Fruit fly (Drosophila melanogaster): ENCODE measurements around the gene CG12025.

CG12025 gene

dm6 chr3L:1897709-1898108 lies 32.5 kb downstream of the CG12025 start:
- TF ChIP-seq CG10209 (GFP tag; optimal IDR thresholded peaks at IDR 0.05) (no peak), Ets65A (GFP tag) (peak; percentile 0)

dm6 chr3L:1899616-1900015 lies 34.4 kb downstream of the CG12025 start:
- TF ChIP-seq tgo (GFP tag; IDR thresholded peaks at IDR 0.05) (no peak), CG11560 (tag; IDR thresholded peaks at IDR 0.05) (no peak), seq (GFP tag; IDR thresholded peaks at IDR 0.05) (no peak), pfk (GFP tag; optimal IDR thresholded peaks at IDR 0.05) (no peak), grau (tag; optimal IDR thresholded peaks at IDR 0.05) (no peak), tna (GFP tag; IDR thresholded peaks at IDR 0.05; ENCODE audit: partially characterized antibody) (no peak), gro (GFP tag; optimal IDR thresholded peaks at IDR 0.05) (no peak), CG7556 (GFP tag; optimal IDR thresholded peaks at IDR 0.05) (no peak), zen (tag; optimal IDR thresholded peaks at IDR 0.05) (no peak), slp2 (GFP tag; optimal IDR thresholded peaks at IDR 0.05) (no peak), CG34376 (GFP tag; optimal IDR thresholded peaks at IDR 0.05) (no peak), Ravus (GFP tag; IDR thresholded peaks at IDR 0.05) (no peak), nerfin-1 (tag; optimal IDR thresholded peaks at IDR 0.05) (no peak), mirr (GFP tag; optimal IDR thresholded peaks at IDR 0.05) (no peak), Sry-δ (GFP tag; optimal IDR thresholded peaks at IDR 0.05) (no peak), CG9727 (GFP tag; optimal IDR thresholded peaks at IDR 0.05) (no peak), CG10209 (GFP tag; optimal IDR thresholded peaks at IDR 0.05) (no peak), tup (GFP tag; optimal IDR thresholded peaks at IDR 0.05) (no peak)

dm6 chr3L:1900633-1901032 lies 35.4 kb downstream of the CG12025 start:
- TF ChIP-seq Drgx (GFP tag; IDR thresholded peaks at IDR 0.05), result peak; percentile 93
- no peak for TF ChIP-seq CG9817 (tag; optimal IDR thresholded peaks at IDR 0.05)

dm6 chr3L:1904440-1904839 lies 39.2 kb downstream of the CG12025 start:
- no peak for TF ChIP-seq CG7839 (tag; optimal IDR thresholded peaks at IDR 0.05)
- no peak for TF ChIP-seq CG11093 (GFP tag; IDR thresholded peaks at IDR 0.05)
- no peak for TF ChIP-seq bcd (GFP tag; optimal IDR thresholded peaks at IDR 0.05)
- no peak for TF ChIP-seq ara (GFP tag; IDR thresholded peaks at IDR 0.05)
- no peak for TF ChIP-seq H2.0 (GFP tag; IDR thresholded peaks at IDR 0.05)
- no peak for TF ChIP-seq repo (GFP tag; optimal IDR thresholded peaks at IDR 0.05)
- TF ChIP-seq CG2875 (GFP tag; optimal IDR thresholded peaks at IDR 0.05), result no peak
- no peak for TF ChIP-seq C15 (GFP tag; IDR thresholded peaks at IDR 0.05)
- no peak for TF ChIP-seq Gsc (GFP tag; IDR thresholded peaks at IDR 0.05)
- TF ChIP-seq CG31441 (GFP tag; IDR thresholded peaks at IDR 0.05), result no peak
- TF ChIP-seq CG6272 (GFP tag; IDR thresholded peaks at IDR 0.05), result no peak
- TF ChIP-seq MBD-R2 (GFP tag; IDR thresholded peaks at IDR 0.05), result no peak
- TF ChIP-seq Myb (GFP tag; optimal IDR thresholded peaks at IDR 0.05), result no peak

- TF ChIP-seq CG12769 (tag; optimal IDR thresholded peaks at IDR 0.05) (no peak), Drgx (GFP tag; IDR thresholded peaks at IDR 0.05) (peak; percentile 17; the same call in 1 of the 2 replicates), Atf3 (GFP tag; optimal IDR thresholded peaks at IDR 0.05) (no peak)
Observed at dm6 chr3L:1905273-1905672, 40.0 kb downstream of the CG12025 start.
